Fruit fly (Drosophila melanogaster) whole organism, wandering third instar larva: ENCODE results near the gene Adgf-D.

Experiments used
- Abd-B ChIP-seq: fragments of >200 bp; optimal IDR thresholded peaks from 2 replicates; lab custom pipeline; 2017; ENCODE audit warnings: missing biosample characterization, missing genetic modification characterization
- CrebA ChIP-seq: fragments of 200-800 bp; sonication (Bioruptor generic); optimal IDR thresholded peaks from 2 replicates; lab custom pipeline; 2016; ENCODE audit warnings: missing biosample characterization, mild to moderate bottlenecking, missing genetic modification characterization, borderline replicate concordance
- N ChIP-seq: fragments of >200 bp; optimal IDR thresholded peaks from 2 replicates; lab custom pipeline; 2018; ENCODE audit warnings: missing biosample characterization, missing external identifiers, missing genetic modification characterization
- dmrt93B ChIP-seq: fragments of 200-800 bp; sonication (Bioruptor generic); optimal IDR thresholded peaks from 2 replicates; lab custom pipeline; 2018; ENCODE audit warnings: missing biosample characterization, mild to moderate bottlenecking, missing genetic modification characterization
- dsf ChIP-seq: sonication (Bioruptor generic); optimal IDR thresholded peaks from 2 replicates; lab custom pipeline; 2016; ENCODE audit warnings: missing biosample characterization, missing genetic modification characterization, borderline replicate concordance
- fru ChIP-seq: fragments of 200-800 bp; sonication (Bioruptor generic); optimal IDR thresholded peaks from 3 replicates; lab custom pipeline; 2016; ENCODE audit warnings: missing biosample characterization, mild to moderate bottlenecking, missing genetic modification characterization
- jim ChIP-seq: fragments of 175-275, 200-325 bp; sonication (Bioruptor generic); optimal IDR thresholded peaks from 2 replicates; lab custom pipeline; 2016; ENCODE audit warnings: missing biosample characterization, mild to moderate bottlenecking, missing genetic modification characterization
- pan ChIP-seq: fragments of >200 bp; optimal IDR thresholded peaks from 2 replicates; lab custom pipeline; 2017
- woc ChIP-seq: sonication (Bioruptor generic); optimal IDR thresholded peaks from 2 replicates; lab custom pipeline; 2016; ENCODE audit warnings: missing biosample characterization, mild to moderate bottlenecking, missing genetic modification characterization

DNA sequence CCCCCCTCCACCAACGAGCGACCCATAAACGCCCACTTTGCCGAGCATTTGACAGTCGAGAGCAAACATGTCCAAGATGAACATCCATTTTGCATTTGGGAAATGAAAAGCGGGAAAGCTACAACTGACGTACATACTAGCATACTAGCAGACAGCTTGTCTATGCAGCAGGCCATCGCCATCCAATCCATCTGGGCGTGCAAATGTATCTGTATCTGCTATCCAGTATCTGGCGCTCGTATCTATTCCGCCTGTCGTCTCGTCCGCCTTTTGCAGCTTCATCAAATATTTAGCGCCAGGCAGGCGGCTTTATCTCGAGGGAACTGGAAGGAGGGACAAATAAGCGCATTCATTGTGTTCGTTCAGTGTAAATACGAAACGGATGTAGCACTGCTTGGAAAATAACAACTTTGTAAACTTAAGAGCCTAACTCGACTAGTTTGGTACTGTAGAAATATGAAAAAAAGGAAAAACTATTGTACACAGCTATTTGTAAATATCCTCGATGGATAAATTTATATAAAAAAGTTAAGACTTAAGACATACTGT lies 8.9 kb upstream of the Adgf-D start:
- no peak for TF ChIP-seq Abd-B
- TF ChIP-seq woc (GFP tag; lab: Kevin White, UChicago): no peak
- no peak for TF ChIP-seq fru (GFP tag; lab: Kevin White, UChicago)
- TF ChIP-seq dmrt93B (GFP tag; lab: Kevin White, UChicago): no peak
- no peak for TF ChIP-seq CrebA (GFP tag; lab: Kevin White, UChicago)
- TF ChIP-seq dsf: no peak
- no peak for TF ChIP-seq N
- TF ChIP-seq pan: no peak
- no peak for TF ChIP-seq jim (GFP tag; lab: Kevin White, UChicago)
